Fruit fly (Drosophila melanogaster) whole organism, prepupa: ENCODE data around the gene CG34015.

ENCODE experiments used
- CG10631 ChIP-seq: fragments of 200-800 bp; sonication (Bioruptor generic); optimal IDR thresholded peaks from 2 replicates; lab custom pipeline; 2016; ENCODE audit warnings: missing biosample characterization, missing genetic modification characterization
- CG6276 ChIP-seq: fragments of 200-800 bp; sonication (Bioruptor generic); optimal IDR thresholded peaks from 2 replicates; lab custom pipeline; 2017; ENCODE audit warnings: missing biosample characterization, mild to moderate bottlenecking, missing genetic modification characterization
- CG8119 ChIP-seq: fragments of 200-800 bp; sonication (Bioruptor generic); IDR thresholded peaks from 3 replicates; pipeline ENCODE4 v1.3.6; 2022; ENCODE audit warnings: missing biosample characterization, missing genetic modification characterization
- CG8319 ChIP-seq: fragments of 200-800 bp; sonication (Bioruptor generic); optimal IDR thresholded peaks from 3 replicates; lab custom pipeline; 2016; ENCODE audit warnings: missing biosample characterization, missing genetic modification characterization
- CG9139 ChIP-seq: fragments of 200-800 bp; sonication (Bioruptor generic); optimal IDR thresholded peaks from 3 replicates; lab custom pipeline; 2017; ENCODE audit warnings: missing biosample characterization, mild to moderate bottlenecking, missing genetic modification characterization
- Hr39 ChIP-seq: fragments of 200-800 bp; sonication (Bioruptor generic); optimal IDR thresholded peaks from 2 replicates; lab custom pipeline; 2016; ENCODE audit warnings: missing biosample characterization, missing genetic modification characterization
- Met ChIP-seq: fragments of 200-800 bp; sonication (Bioruptor generic); optimal IDR thresholded peaks from 3 replicates; lab custom pipeline; 2016; ENCODE audit warnings: missing biosample characterization, missing genetic modification characterization
- OdsH ChIP-seq: fragments of 200-800 bp; sonication (Bioruptor generic); optimal IDR thresholded peaks from 3 replicates; lab custom pipeline; 2016; ENCODE audit warnings: missing biosample characterization, missing genetic modification characterization
- Sox14 ChIP-seq: fragments of 200-800 bp; sonication (Bioruptor generic); optimal IDR thresholded peaks from 3 replicates; lab custom pipeline; 2016; ENCODE audit warnings: missing biosample characterization, missing genetic modification characterization
- fd85E ChIP-seq: fragments of 200-800 bp; sonication (Bioruptor generic); optimal IDR thresholded peaks from 3 replicates; lab custom pipeline; 2016; ENCODE audit warnings: missing biosample characterization, missing genetic modification characterization
- net ChIP-seq: fragments of 200-800 bp; sonication (Bioruptor generic); optimal IDR thresholded peaks from 3 replicates; lab custom pipeline; 2016; ENCODE audit warnings: missing biosample characterization, missing genetic modification characterization
- pdm3 ChIP-seq: fragments of 200-800 bp; sonication (Bioruptor generic); optimal IDR thresholded peaks from 3 replicates; lab custom pipeline; 2016; ENCODE audit warnings: missing biosample characterization, missing genetic modification characterization
- salr ChIP-seq, 2 experiments: fragments of 200-800 bp; sonication (Bioruptor generic); optimal IDR thresholded peaks; 3 replicates each; lab custom pipeline; 2016 to 2018; ENCODE audit warnings: missing biosample characterization in 2 of 2, missing genetic modification characterization in 2 of 2, mild to moderate bottlenecking in 1 of 2
- vri ChIP-seq: fragments of 200-800 bp; sonication (Bioruptor generic); optimal IDR thresholded peaks from 3 replicates; lab custom pipeline; 2016; ENCODE audit warnings: missing biosample characterization, mild to moderate bottlenecking, missing genetic modification characterization

dm6 chrX:16456582-16456981, 8.5 kb upstream of the CG34015 start:
- TF ChIP-seq vri (GFP tag; lab: Kevin White, UChicago): no peak
- no peak for TF ChIP-seq CG8319 (GFP tag; lab: Kevin White, UChicago)
- no peak for TF ChIP-seq CG8119
- TF ChIP-seq CG6276 (GFP tag; lab: Kevin White, UChicago): no peak
- no peak for TF ChIP-seq CG9139 (GFP tag; lab: Kevin White, UChicago)
- no peak for TF ChIP-seq Hr39 (GFP tag; lab: Kevin White, UChicago)
- TF ChIP-seq pdm3 (GFP tag; lab: Kevin White, UChicago): no peak
- no peak for TF ChIP-seq Sox14 (GFP tag; lab: Kevin White, UChicago)
- no peak for TF ChIP-seq CG10631 (GFP tag; lab: Kevin White, UChicago)
- no peak for TF ChIP-seq salr (GFP tag; optimal IDR thresholded peaks at IDR 0.05; lab: Kevin White, UChicago)
- TF ChIP-seq OdsH (GFP tag; lab: Kevin White, UChicago): no peak
- TF ChIP-seq fd85E (GFP tag; lab: Kevin White, UChicago): no peak
- TF ChIP-seq Met (GFP tag; lab: Kevin White, UChicago): no peak
- no peak for TF ChIP-seq net
